Fruit fly (Drosophila melanogaster) whole organism, embryonic: Measurements from ENCODE around the gene CG15927.

Experiments used
- Adf1 ChIP-seq: fragments of 200-800 bp; sonication (Bioruptor generic); IDR thresholded peaks from 2 replicates; pipeline ENCODE4 v1.3.6; 2022; ENCODE audit warnings: missing biosample characterization, missing genetic modification characterization
- Atf-2 ChIP-seq: fragments of 200-800 bp; sonication (Bioruptor generic); optimal IDR thresholded peaks from 2 replicates; lab custom pipeline; 2016; ENCODE audit warnings: missing biosample characterization, missing genetic modification characterization
- Atf3 ChIP-seq: fragments of 200-800 bp; sonication (Bioruptor generic); optimal IDR thresholded peaks from 3 replicates; lab custom pipeline; 2016; ENCODE audit warnings: missing biosample characterization, missing genetic modification characterization
- Awh ChIP-seq: fragments of 200-800 bp; sonication (Bioruptor generic); IDR thresholded peaks from 2 replicates; pipeline ENCODE4, ENCODE4 v1.3.6; 2022; ENCODE audit warnings: missing biosample characterization, missing genetic modification characterization
- Bgb ChIP-seq: fragments of 200-800 bp; sonication (Bioruptor generic); IDR thresholded peaks from 2 replicates; pipeline ENCODE4 v1.3.6; 2022; ENCODE audit warnings: missing biosample characterization, missing genetic modification characterization; ENCODE audit not compliant: partially characterized antibody
- CG11093 ChIP-seq: fragments of 200-800 bp; sonication (Bioruptor generic); IDR thresholded peaks from 3 replicates; pipeline ENCODE4 v1.3.6; 2022; ENCODE audit warnings: missing biosample characterization, missing genetic modification characterization
- CG11560 ChIP-seq: fragments of 200-800 bp; sonication (Bioruptor generic); IDR thresholded peaks from 3 replicates; pipeline ENCODE4 v1.3.6; 2022; ENCODE audit warnings: missing biosample characterization, missing genetic modification characterization
- CG11696 ChIP-seq: fragments of 200-800 bp; sonication (Bioruptor generic); IDR thresholded peaks from 2 replicates; pipeline ENCODE4 v1.3.6; 2022; ENCODE audit warnings: missing biosample characterization, missing genetic modification characterization
- CG12071 ChIP-seq: fragments of 200-800 bp; sonication (Bioruptor generic); optimal IDR thresholded peaks from 3 replicates; lab custom pipeline; 2018; ENCODE audit warnings: missing biosample characterization, mild to moderate bottlenecking, missing genetic modification characterization
- CG12219 ChIP-seq: fragments of 200-800 bp; sonication (Bioruptor generic); optimal IDR thresholded peaks from 3 replicates; lab custom pipeline; 2018; ENCODE audit warnings: missing biosample characterization, mild to moderate bottlenecking, missing genetic modification characterization
- CG1603 ChIP-seq: fragments of 200-800 bp; sonication (Bioruptor generic); optimal IDR thresholded peaks from 2 replicates; lab custom pipeline; 2019; ENCODE audit warnings: missing biosample characterization, mild to moderate bottlenecking, missing genetic modification characterization, moderate library complexity
- CG17186 ChIP-seq: fragments of 200-800 bp; sonication (Bioruptor generic); optimal IDR thresholded peaks from 3 replicates; lab custom pipeline; 2017; ENCODE audit warnings: missing biosample characterization, missing genetic modification reagents, missing genetic modification characterization
- CG17829 ChIP-seq: fragments of 200-800 bp; optimal IDR thresholded peaks from 2 replicates; lab custom pipeline; 2019; ENCODE audit warnings: missing biosample characterization, mild to moderate bottlenecking, missing genetic modification characterization, moderate library complexity
- CG2116 ChIP-seq: fragments of 200-800 bp; sonication (Bioruptor generic); optimal IDR thresholded peaks from 3 replicates; lab custom pipeline; 2018; ENCODE audit warnings: missing biosample characterization, mild to moderate bottlenecking, missing genetic modification characterization
- CG31388 ChIP-seq: fragments of 200-800 bp; sonication (Bioruptor generic); optimal IDR thresholded peaks from 2 replicates; lab custom pipeline; 2016; ENCODE audit warnings: missing biosample characterization, missing genetic modification characterization
- CG34224 ChIP-seq: fragments of 200-800 bp; sonication (Bioruptor generic); IDR thresholded peaks from 3 replicates; pipeline ENCODE4 v1.3.6; 2022; ENCODE audit warnings: missing biosample characterization, missing genetic modification characterization; ENCODE audit not compliant: partially characterized antibody
- CG3847 ChIP-seq: fragments of 200-800 bp; sonication (Bioruptor generic); IDR thresholded peaks from 2 replicates; pipeline ENCODE4 v1.3.6; 2022; ENCODE audit warnings: missing biosample characterization, missing genetic modification characterization
- CG4360 ChIP-seq: fragments of 200-800 bp; sonication (Bioruptor generic); IDR thresholded peaks from 2 replicates; pipeline ENCODE4 v1.3.6; 2022; ENCODE audit warnings: missing biosample characterization, missing genetic modification characterization
- CG7963 ChIP-seq: fragments of 200-800 bp; sonication (Bioruptor generic); IDR thresholded peaks from 3 replicates; pipeline ENCODE4 v1.3.6; 2022; ENCODE audit warnings: missing biosample characterization, missing genetic modification characterization; ENCODE audit not compliant: partially characterized antibody
- CG9876 ChIP-seq: fragments of 200-800 bp; sonication (Bioruptor generic); optimal IDR thresholded peaks from 2 replicates; lab custom pipeline; 2016; ENCODE audit warnings: missing biosample characterization, missing genetic modification characterization
- Dip3 ChIP-seq: fragments of 200-800 bp; sonication (Bioruptor generic); optimal IDR thresholded peaks from 3 replicates; lab custom pipeline; 2016; ENCODE audit warnings: missing biosample characterization, missing genetic modification characterization
- Dp ChIP-seq: fragments of 200-800 bp; sonication (Bioruptor generic); optimal IDR thresholded peaks from 2 replicates; lab custom pipeline; 2018; ENCODE audit warnings: missing biosample characterization, mild to moderate bottlenecking, missing genetic modification characterization, moderate library complexity
- E2f2 ChIP-seq: fragments of 200-800 bp; sonication (Bioruptor generic); IDR thresholded peaks from 2 replicates; pipeline ENCODE4 v1.3.6; 2022; ENCODE audit warnings: missing biosample characterization, missing genetic modification characterization
- Fer3 ChIP-seq: fragments of 200-800 bp; sonication (Bioruptor generic); optimal IDR thresholded peaks from 2 replicates; lab custom pipeline; 2018; ENCODE audit warnings: missing biosample characterization, mild to moderate bottlenecking, missing genetic modification characterization, moderate library complexity
- HLHmδ ChIP-seq: fragments of 200-800 bp; sonication (Bioruptor generic); optimal IDR thresholded peaks from 2 replicates; lab custom pipeline; 2018; ENCODE audit warnings: missing biosample characterization, mild to moderate bottlenecking, missing genetic modification characterization, moderate library complexity
- HmgD ChIP-seq: fragments of 200-800 bp; sonication (Bioruptor generic); optimal IDR thresholded peaks from 3 replicates; lab custom pipeline; 2016; ENCODE audit warnings: missing biosample characterization, missing genetic modification characterization
- Hsf ChIP-seq: fragments of 200-800 bp; sonication (Bioruptor generic); optimal IDR thresholded peaks from 3 replicates; lab custom pipeline; 2016; ENCODE audit warnings: missing biosample characterization, missing genetic modification characterization
- Nf-YC ChIP-seq: fragments of 200-800 bp; optimal IDR thresholded peaks from 3 replicates; lab custom pipeline; 2019; ENCODE audit warnings: missing biosample characterization, mild to moderate bottlenecking, missing genetic modification characterization, moderate library complexity
- Rfx ChIP-seq: fragments of 200-800 bp; sonication (Bioruptor generic); IDR thresholded peaks from 2 replicates; pipeline ENCODE4 v1.3.6; 2022; ENCODE audit warnings: missing biosample characterization, missing genetic modification characterization
- Sry-β ChIP-seq: fragments of 200-800 bp; sonication (Bioruptor generic); optimal IDR thresholded peaks from 2 replicates; lab custom pipeline; 2018; ENCODE audit warnings: missing biosample characterization, mild to moderate bottlenecking, missing genetic modification characterization, moderate library complexity
- Xbp1 ChIP-seq: fragments of 200-800 bp; sonication (Bioruptor generic); optimal IDR thresholded peaks from 3 replicates; lab custom pipeline; 2016; ENCODE audit warnings: missing biosample characterization, mild to moderate bottlenecking, missing genetic modification characterization
- ab ChIP-seq: fragments of 200-800 bp; sonication (Bioruptor generic); optimal IDR thresholded peaks from 2 replicates; lab custom pipeline; 2016; ENCODE audit warnings: missing biosample characterization, missing genetic modification characterization
- al ChIP-seq: fragments of 200-800 bp; sonication (Bioruptor generic); IDR thresholded peaks from 2 replicates; pipeline ENCODE4 v1.3.6; 2022; ENCODE audit warnings: missing biosample characterization, missing genetic modification characterization
- bab2 ChIP-seq: fragments of 200-800 bp; sonication (Bioruptor generic); optimal IDR thresholded peaks from 2 replicates; lab custom pipeline; 2016; ENCODE audit warnings: missing biosample characterization, missing genetic modification characterization
- caup ChIP-seq: fragments of 200-800 bp; sonication (Bioruptor generic); optimal IDR thresholded peaks from 3 replicates; lab custom pipeline; 2017; ENCODE audit warnings: missing biosample characterization, mild to moderate bottlenecking, missing genetic modification characterization, moderate library complexity; ENCODE audit not compliant: severe bottlenecking
- chinmo ChIP-seq: fragments of 200-800 bp; sonication (Bioruptor generic); IDR thresholded peaks from 4 replicates; pipeline ENCODE4 v1.3.6; 2022; ENCODE audit warnings: missing biosample characterization, missing genetic modification characterization; ENCODE audit not compliant: partially characterized antibody
- ci ChIP-seq: fragments of 200-800 bp; sonication (Bioruptor generic); IDR thresholded peaks from 3 replicates; pipeline ENCODE4 v1.3.6; 2022; ENCODE audit warnings: missing biosample characterization, missing genetic modification characterization
- crol ChIP-seq: fragments of 200-800 bp; sonication (Bioruptor generic); IDR thresholded peaks from 2 replicates; pipeline ENCODE4 v1.3.6; 2022; ENCODE audit warnings: missing biosample characterization, missing genetic modification characterization
- hkb ChIP-seq, 2 experiments: fragments of 200-800 bp in 1 of 2; fragments of >200 bp in 1 of 2; sonication (Bioruptor generic) in 1 of 2; IDR thresholded peaks in 1 of 2; optimal IDR thresholded peaks in 1 of 2; 2 replicates each; pipeline versions ENCODE4 v1.3.6 to Lab custom; 2017 to 2022; ENCODE audit warnings: missing biosample characterization in 1 of 2, missing genetic modification characterization in 1 of 2
- lab ChIP-seq: fragments of 200-800 bp; sonication (Bioruptor generic); optimal IDR thresholded peaks from 3 replicates; lab custom pipeline; 2017; ENCODE audit warnings: missing biosample characterization, missing genetic modification characterization, mild to moderate bottlenecking, moderate library complexity, missing genetic modification reagents
- maf-S ChIP-seq: fragments of 200-800 bp; sonication (Bioruptor generic); optimal IDR thresholded peaks from 2 replicates; lab custom pipeline; 2016; ENCODE audit warnings: missing biosample characterization, missing genetic modification characterization
- nerfin-1 ChIP-seq: fragments of 200-800 bp; sonication (Bioruptor generic); optimal IDR thresholded peaks from 3 replicates; lab custom pipeline; 2019; ENCODE audit warnings: missing biosample characterization, mild to moderate bottlenecking, missing genetic modification characterization, moderate library complexity
- pfk ChIP-seq: fragments of 200-800 bp; sonication (Bioruptor generic); optimal IDR thresholded peaks from 2 replicates; lab custom pipeline; 2018; ENCODE audit warnings: missing biosample characterization, mild to moderate bottlenecking, missing genetic modification characterization, moderate library complexity
- rib ChIP-seq: fragments of 200-800 bp; sonication (Bioruptor generic); IDR thresholded peaks from 2 replicates; pipeline ENCODE4 v1.3.6; 2022; ENCODE audit warnings: missing biosample characterization, missing genetic modification characterization
- run ChIP-seq: fragments of 200-800 bp; sonication (Bioruptor generic); optimal IDR thresholded peaks from 3 replicates; lab custom pipeline; 2018; ENCODE audit warnings: missing biosample characterization, mild to moderate bottlenecking, missing genetic modification characterization
- schlank ChIP-seq: fragments of 200-800 bp; sonication (Bioruptor generic); optimal IDR thresholded peaks from 2 replicates; lab custom pipeline; 2018; ENCODE audit warnings: missing biosample characterization, mild to moderate bottlenecking, missing genetic modification characterization
- sna ChIP-seq: fragments of 200-800 bp; sonication (Bioruptor generic); IDR thresholded peaks from 2 replicates; pipeline ENCODE4 v1.3.6; 2022; ENCODE audit warnings: missing biosample characterization, missing genetic modification characterization; ENCODE audit not compliant: partially characterized antibody
- sqz ChIP-seq: fragments of 200-800 bp; sonication (Bioruptor generic); optimal IDR thresholded peaks from 3 replicates; lab custom pipeline; 2018; ENCODE audit warnings: missing biosample characterization, mild to moderate bottlenecking, missing genetic modification characterization
- tin ChIP-seq: fragments of 200-800 bp; sonication (Bioruptor generic); optimal IDR thresholded peaks from 3 replicates; lab custom pipeline; 2016; ENCODE audit warnings: missing biosample characterization, missing genetic modification characterization
- tx ChIP-seq: fragments of 200-800 bp; sonication (Bioruptor generic); optimal IDR thresholded peaks from 2 replicates; lab custom pipeline; 2016; ENCODE audit warnings: missing biosample characterization, missing genetic modification characterization

CG15927 gene

DNA sequence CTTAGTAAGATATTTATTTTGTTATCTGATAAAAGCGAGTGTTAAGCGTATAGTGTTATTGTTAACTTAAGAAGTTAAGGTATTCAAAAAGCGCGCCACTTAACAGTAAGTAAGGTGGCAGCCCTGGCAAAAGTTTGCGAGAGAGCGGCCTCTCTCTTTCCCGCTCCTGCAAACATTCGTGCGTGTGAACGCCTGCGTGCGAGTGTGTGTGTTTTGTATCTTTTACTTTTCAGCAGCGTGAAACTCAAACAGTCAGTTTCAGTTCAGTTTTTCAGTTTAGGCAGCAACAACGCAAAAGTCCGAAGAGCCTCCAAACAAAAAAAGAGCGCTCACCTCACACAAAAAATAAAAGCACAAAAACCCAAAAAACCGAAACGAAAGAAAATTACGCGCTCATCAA, 16.9 kb downstream of the CG15927 start (continued):
- TF ChIP-seq CG12071 (GFP tag; lab: Kevin White, UChicago) (no peak), Dp (GFP tag; lab: Kevin White, UChicago) (peak; percentile 65), Nf-YC (tag; lab: Kevin White, UChicago) (peak; percentile 0), sna (GFP tag; lab: Robert Waterston, UW) (no peak), Hsf (GFP tag; lab: Kevin White, UChicago) (no peak), pfk (GFP tag; lab: Kevin White, UChicago) (no peak), Dip3 (GFP tag; lab: Kevin White, UChicago) (no peak), CG4360 (no peak), CG3847 (GFP tag; lab: Robert Waterston, UW) (0 out of 2 replicates have a peak, but pooled peaks have one; percentile 33), CG9876 (GFP tag; lab: Kevin White, UChicago) (no peak), run (tag; lab: Kevin White, UChicago) (no peak), nerfin-1 (tag; lab: Kevin White, UChicago) (no peak), tin (GFP tag; lab: Kevin White, UChicago) (no peak), CG1603 (tag; lab: Kevin White, UChicago) (no peak), CG31388 (GFP tag; lab: Kevin White, UChicago) (no peak), Adf1 (GFP tag; lab: Robert Waterston, UW) (no peak; the same call in 1 of the 2 replicates), caup (GFP tag; lab: Kevin White, UChicago) (peak; percentile 3), CG17829 (tag; lab: Kevin White, UChicago) (no peak), Sry-β (GFP tag; lab: Kevin White, UChicago) (no peak), bab2 (GFP tag; lab: Kevin White, UChicago) (no peak), E2f2 (GFP tag; lab: Robert Waterston, UW) (peak; percentile 82), HLHmδ (GFP tag; lab: Kevin White, UChicago) (no peak), CG11696 (GFP tag; lab: Robert Waterston, UW) (no peak), hkb (optimal IDR thresholded peaks at IDR 0.05; lab: Kevin White, UChicago) (no peak), hkb (GFP tag; IDR thresholded peaks at IDR 0.05; lab: Robert Waterston, UW) (no peak), schlank (tag; lab: Kevin White, UChicago) (no peak), CG34224 (GFP tag; lab: Robert Waterston, UW) (no peak), CG12219 (GFP tag; lab: Kevin White, UChicago) (no peak), Awh (GFP tag; lab: Robert Waterston, UW) (no peak), ci (GFP tag; lab: Robert Waterston, UW) (0 out of 3 replicates have a peak, but pooled peaks have one; percentile 45), ab (GFP tag; lab: Kevin White, UChicago) (no peak), al (GFP tag; lab: Robert Waterston, UW) (no peak), chinmo (GFP tag; lab: Robert Waterston, UW) (0 out of 4 replicates have a peak, but pooled peaks have one; percentile 59), Bgb (GFP tag; lab: Robert Waterston, UW) (peak; percentile 34; the same call in 1 of the 2 replicates), maf-S (no peak), Fer3 (tag; lab: Kevin White, UChicago) (no peak), Atf-2 (no peak), lab (GFP tag; lab: Kevin White, UChicago) (peak; percentile 15), CG2116 (GFP tag; lab: Kevin White, UChicago) (no peak), CG11093 (GFP tag; lab: Robert Waterston, UW) (no peak), CG7963 (GFP tag; lab: Robert Waterston, UW) (no peak), Atf3 (no peak), CG17186 (GFP tag; lab: Kevin White, UChicago) (no peak), rib (GFP tag; lab: Robert Waterston, UW) (peak; percentile 39; the same call in 1 of the 2 replicates), Rfx (GFP tag; lab: Robert Waterston, UW) (peak; percentile 19; the same call in 1 of the 2 replicates), CG11560 (tag; lab: Robert Waterston, UW) (no peak), Xbp1 (GFP tag; lab: Kevin White, UChicago) (no peak), sqz (GFP tag; lab: Kevin White, UChicago) (peak; percentile 11), tx (GFP tag; lab: Kevin White, UChicago) (no peak), crol (GFP tag; lab: Robert Waterston, UW) (no peak; the same call in 1 of the 2 replicates), HmgD (GFP tag; lab: Kevin White, UChicago) (no peak)
